Comparison of ENCODE assay signal across 1 fruit fly cellular context in genomic region chr3L:12079319-12079933, dm6.
TF ChIP-seq lines count a peak whose summit lies in the region.

No protein-coding gene starts in this region.

TF ChIP-seq in whole organism, embryonic, 481 proteins besides CTCF, POLR2A, EP300 and RAD21 (continued from another document):
- TF ChIP-seq sqz (GFP tag; optimal IDR thresholded peaks at IDR 0.05; lab: Kevin White, UChicago) (peak; percentile 82), zen2 (GFP tag; IDR thresholded peaks at IDR 0.05; lab: Robert Waterston, UW; ENCODE audit: partially characterized antibody) (no peak), GATAe (GFP tag; conservative IDR thresholded peaks at IDR 0.05; lab: Robert Waterston, UW) (no peak)
